Fruit fly (Drosophila melanogaster) whole organism, prepupa: ENCODE results near the gene Kul.

Experiments used
- Blimp-1 ChIP-seq: fragments of 200-800 bp; sonication (Bioruptor generic); optimal IDR thresholded peaks from 3 replicates; lab custom pipeline; 2017; ENCODE audit warnings: missing biosample characterization, missing genetic modification characterization, mild to moderate bottlenecking, moderate library complexity, missing genetic modification reagents
- CG10631 ChIP-seq: fragments of 200-800 bp; sonication (Bioruptor generic); optimal IDR thresholded peaks from 2 replicates; lab custom pipeline; 2016; ENCODE audit warnings: missing biosample characterization, missing genetic modification characterization
- CG10669 ChIP-seq: fragments of 200-800 bp; sonication (Bioruptor generic); optimal IDR thresholded peaks from 3 replicates; lab custom pipeline; 2018; ENCODE audit warnings: missing biosample characterization, mild to moderate bottlenecking, missing genetic modification characterization, moderate library complexity
- CG11294 ChIP-seq: fragments of 200-800 bp; sonication (Bioruptor generic); IDR thresholded peaks from 2 replicates; pipeline ENCODE4 v1.3.6; 2022; ENCODE audit warnings: missing biosample characterization, missing genetic modification characterization
- CG11762 ChIP-seq: fragments of 200-800 bp; sonication (Bioruptor generic); optimal IDR thresholded peaks from 3 replicates; lab custom pipeline; 2016; ENCODE audit warnings: missing biosample characterization, missing genetic modification characterization; ENCODE audit not compliant: insufficient read depth
- CG15336 ChIP-seq: fragments of 200-800 bp; sonication (Bioruptor generic); IDR thresholded peaks from 2 replicates; pipeline ENCODE4 v1.3.6; 2022; ENCODE audit warnings: missing biosample characterization, missing genetic modification characterization
- CG16779 ChIP-seq: fragments of 200-800 bp; sonication (Bioruptor generic); optimal IDR thresholded peaks from 3 replicates; lab custom pipeline; 2017; ENCODE audit warnings: missing biosample characterization, mild to moderate bottlenecking, missing genetic modification characterization
- CG31627 ChIP-seq: fragments of 200-800 bp; sonication (Bioruptor generic); optimal IDR thresholded peaks from 3 replicates; lab custom pipeline; 2016; ENCODE audit warnings: missing biosample characterization, missing genetic modification characterization
- CG32006 ChIP-seq: fragments of 200-800 bp; sonication (Bioruptor generic); optimal IDR thresholded peaks from 3 replicates; lab custom pipeline; 2017; ENCODE audit warnings: missing biosample characterization, mild to moderate bottlenecking, missing genetic modification characterization
- CG3919 ChIP-seq: fragments of 200-800 bp; sonication (Bioruptor generic); optimal IDR thresholded peaks from 3 replicates; lab custom pipeline; 2016; ENCODE audit warnings: missing biosample characterization, missing genetic modification characterization
- CG4318 ChIP-seq: fragments of 200-800 bp; sonication (Bioruptor generic); optimal IDR thresholded peaks from 3 replicates; lab custom pipeline; 2017; ENCODE audit warnings: missing biosample characterization, mild to moderate bottlenecking, missing genetic modification characterization
- CG6854 ChIP-seq: fragments of 200-800 bp; sonication (Bioruptor generic); optimal IDR thresholded peaks from 2 replicates; lab custom pipeline; 2017; ENCODE audit warnings: missing biosample characterization, mild to moderate bottlenecking, missing genetic modification characterization
- CG8119 ChIP-seq: fragments of 200-800 bp; sonication (Bioruptor generic); IDR thresholded peaks from 3 replicates; pipeline ENCODE4 v1.3.6; 2022; ENCODE audit warnings: missing biosample characterization, missing genetic modification characterization
- CG8319 ChIP-seq: fragments of 200-800 bp; sonication (Bioruptor generic); optimal IDR thresholded peaks from 3 replicates; lab custom pipeline; 2016; ENCODE audit warnings: missing biosample characterization, missing genetic modification characterization
- CG8632 ChIP-seq: fragments of 200-800 bp; sonication (Bioruptor generic); optimal IDR thresholded peaks from 3 replicates; lab custom pipeline; 2016; ENCODE audit warnings: missing biosample characterization, missing genetic modification characterization
- Eip75B ChIP-seq: fragments of 200-800 bp; sonication (Bioruptor generic); optimal IDR thresholded peaks from 3 replicates; lab custom pipeline; 2016; ENCODE audit warnings: missing biosample characterization, missing genetic modification characterization
- Eip78C ChIP-seq: fragments of 200-800 bp; sonication (Bioruptor generic); peaks from one replicate; lab custom pipeline; 2016; ENCODE audit warnings: missing biosample characterization, missing genetic modification characterization
- Eip93F ChIP-seq: fragments of 200-800 bp; sonication (Bioruptor generic); optimal IDR thresholded peaks from 2 replicates; lab custom pipeline; 2016; ENCODE audit warnings: missing biosample characterization, mild to moderate bottlenecking, missing genetic modification characterization
- Ets21C ChIP-seq: fragments of 200-800 bp; sonication (Bioruptor generic); optimal IDR thresholded peaks from 3 replicates; lab custom pipeline; 2016; ENCODE audit warnings: missing biosample characterization, missing genetic modification characterization
- Ets96B ChIP-seq: fragments of 200-800 bp; optimal IDR thresholded peaks from 2 replicates; lab custom pipeline; 2019; ENCODE audit warnings: missing biosample characterization, mild to moderate bottlenecking, missing genetic modification characterization, moderate library complexity
- Lpt ChIP-seq: fragments of 200-800 bp; sonication (Bioruptor generic); optimal IDR thresholded peaks from 3 replicates; lab custom pipeline; 2016; ENCODE audit warnings: missing biosample characterization, missing genetic modification characterization
- Met ChIP-seq: fragments of 200-800 bp; sonication (Bioruptor generic); optimal IDR thresholded peaks from 3 replicates; lab custom pipeline; 2016; ENCODE audit warnings: missing biosample characterization, missing genetic modification characterization
- OdsH ChIP-seq: fragments of 200-800 bp; sonication (Bioruptor generic); optimal IDR thresholded peaks from 3 replicates; lab custom pipeline; 2016; ENCODE audit warnings: missing biosample characterization, missing genetic modification characterization
- Sox14 ChIP-seq: fragments of 200-800 bp; sonication (Bioruptor generic); optimal IDR thresholded peaks from 3 replicates; lab custom pipeline; 2016; ENCODE audit warnings: missing biosample characterization, missing genetic modification characterization
- Sox15 ChIP-seq: fragments of 200-800 bp; sonication (Bioruptor generic); optimal IDR thresholded peaks from 3 replicates; lab custom pipeline; 2016; ENCODE audit warnings: missing biosample characterization, missing genetic modification characterization
- achi ChIP-seq: fragments of 200-800 bp; sonication (Bioruptor generic); optimal IDR thresholded peaks from 3 replicates; lab custom pipeline; 2016; ENCODE audit warnings: missing biosample characterization, missing genetic modification characterization
- cyc ChIP-seq: fragments of 200-800 bp; sonication (Bioruptor generic); optimal IDR thresholded peaks from 3 replicates; lab custom pipeline; 2016; ENCODE audit warnings: missing biosample characterization, missing genetic modification characterization
- dac ChIP-seq: fragments of 200-800 bp; sonication (Bioruptor generic); optimal IDR thresholded peaks from 2 replicates; lab custom pipeline; 2017; ENCODE audit warnings: missing biosample characterization, mild to moderate bottlenecking, missing genetic modification characterization
- eg ChIP-seq: fragments of 200-800 bp; sonication (Bioruptor generic); IDR thresholded peaks from 3 replicates; pipeline ENCODE4 v1.3.6; 2022; ENCODE audit warnings: missing biosample characterization, missing genetic modification characterization
- esn ChIP-seq: fragments of 200-800 bp; sonication (Bioruptor generic); optimal IDR thresholded peaks from 2 replicates; lab custom pipeline; 2016; ENCODE audit warnings: missing biosample characterization, mild to moderate bottlenecking, missing genetic modification characterization, moderate library complexity
- fkh ChIP-seq: fragments of 200-800 bp; sonication (Bioruptor generic); optimal IDR thresholded peaks from 3 replicates; lab custom pipeline; 2017; ENCODE audit warnings: missing biosample characterization, mild to moderate bottlenecking, missing genetic modification characterization, moderate library complexity
- lz ChIP-seq: fragments of 200-800 bp; sonication (Bioruptor generic); optimal IDR thresholded peaks from 3 replicates; lab custom pipeline; 2016; ENCODE audit warnings: missing biosample characterization, missing genetic modification characterization
- salr ChIP-seq, 2 experiments: fragments of 200-800 bp; sonication (Bioruptor generic); optimal IDR thresholded peaks; 3 replicates each; lab custom pipeline; 2016 to 2018; ENCODE audit warnings: missing biosample characterization in 2 of 2, missing genetic modification characterization in 2 of 2, mild to moderate bottlenecking in 1 of 2
- spab ChIP-seq: fragments of 200-800 bp; sonication (Bioruptor generic); optimal IDR thresholded peaks from 2 replicates; lab custom pipeline; 2017; ENCODE audit warnings: missing biosample characterization, mild to moderate bottlenecking, missing genetic modification characterization, missing genetic modification reagents
- ss ChIP-seq, 2 experiments: fragments of 200-800 bp; sonication (Bioruptor generic); optimal IDR thresholded peaks; 2 replicates in 1 of 2; 3 replicates in 1 of 2; lab custom pipeline; 2017 to 2018; ENCODE audit warnings: mild to moderate bottlenecking in 2 of 2, missing biosample characterization in 2 of 2, missing genetic modification characterization in 2 of 2, moderate library complexity in 1 of 2
- svp ChIP-seq: fragments of 200-800 bp; sonication (Bioruptor generic); peaks from one replicate; lab custom pipeline; 2016; ENCODE audit warnings: missing biosample characterization, missing genetic modification characterization
- topi ChIP-seq: fragments of 200-800 bp; sonication (Bioruptor generic); optimal IDR thresholded peaks from 3 replicates; lab custom pipeline; 2016; ENCODE audit warnings: missing biosample characterization, missing genetic modification characterization
- vri ChIP-seq: fragments of 200-800 bp; sonication (Bioruptor generic); optimal IDR thresholded peaks from 3 replicates; lab custom pipeline; 2016; ENCODE audit warnings: missing biosample characterization, mild to moderate bottlenecking, missing genetic modification characterization

Kul gene

dm6 chr3R:29774360-29775193 lies 48.9 kb downstream of the Kul start (continued):
- peak; percentile 67; the same call in 1 of the 2 replicates for TF ChIP-seq CG15336 (GFP tag; lab: Robert Waterston, UW)
- TF ChIP-seq svp (GFP tag; lab: Kevin White, UChicago): peak; percentile 54
- TF ChIP-seq CG6854 (GFP tag; lab: Kevin White, UChicago): peak; percentile 61
- TF ChIP-seq dac (GFP tag; lab: Kevin White, UChicago): no peak
- no peak for TF ChIP-seq Sox15 (GFP tag; lab: Kevin White, UChicago)
- TF ChIP-seq vri: peak; percentile 58
- TF ChIP-seq CG11294 (GFP tag; lab: Robert Waterston, UW): no peak
- TF ChIP-seq CG16779 (tag; lab: Kevin White, UChicago): peak; percentile 37
- peak; percentile 92 for TF ChIP-seq fkh (GFP tag; lab: Kevin White, UChicago)
- no peak for TF ChIP-seq CG10631 (GFP tag; lab: Kevin White, UChicago)
- peak; percentile 66 for TF ChIP-seq achi (GFP tag; lab: Kevin White, UChicago)
- no peak for TF ChIP-seq OdsH (GFP tag; lab: Kevin White, UChicago)
- no peak for TF ChIP-seq ss (GFP tag; optimal IDR thresholded peaks at IDR 0.05; lab: Kevin White, UChicago)
- no peak for TF ChIP-seq Sox14 (GFP tag; lab: Kevin White, UChicago)
- no peak for TF ChIP-seq CG8632
- TF ChIP-seq Eip75B: no peak
- no peak for TF ChIP-seq CG11762 (GFP tag; lab: Kevin White, UChicago)
- TF ChIP-seq Blimp-1: no peak
- TF ChIP-seq salr (GFP tag; optimal IDR thresholded peaks at IDR 0.05; lab: Kevin White, UChicago): no peak
- no peak for TF ChIP-seq lz (GFP tag; lab: Kevin White, UChicago)
- TF ChIP-seq CG31627 (GFP tag; lab: Kevin White, UChicago): no peak
- no peak for TF ChIP-seq spab (GFP tag; lab: Kevin White, UChicago)
- no peak for TF ChIP-seq CG8319 (GFP tag; lab: Kevin White, UChicago)
- no peak for TF ChIP-seq Ets96B (tag; lab: Kevin White, UChicago)
- TF ChIP-seq Met (GFP tag; lab: Kevin White, UChicago): no peak
- no peak for TF ChIP-seq CG10669

- TF ChIP-seq salr (GFP tag; optimal IDR thresholded peaks at IDR 0.05; lab: Kevin White, UChicago) (no peak), Ets96B (tag; lab: Kevin White, UChicago) (no peak), CG8119 (GFP tag; lab: Robert Waterston, UW) (no peak), CG32006 (no peak), Eip75B (peak; percentile 8), CG16779 (tag; lab: Kevin White, UChicago) (no peak), Ets21C (GFP tag; lab: Kevin White, UChicago) (no peak), CG3919 (GFP tag; lab: Kevin White, UChicago) (peak; percentile 31), Met (GFP tag; lab: Kevin White, UChicago) (peak; percentile 6), CG4318 (GFP tag; lab: Kevin White, UChicago) (no peak), Eip78C (GFP tag; lab: Kevin White, UChicago) (peak; percentile 83), spab (GFP tag; lab: Kevin White, UChicago) (peak; percentile 5), esn (peak; percentile 29), eg (no peak), Lpt (no peak), svp (GFP tag; lab: Kevin White, UChicago) (peak; percentile 87), CG6854 (GFP tag; lab: Kevin White, UChicago) (peak; percentile 26), Eip93F (GFP tag; lab: Kevin White, UChicago) (peak; percentile 70), cyc (GFP tag; lab: Kevin White, UChicago) (peak; percentile 25), lz (GFP tag; lab: Kevin White, UChicago) (peak; percentile 10), topi (GFP tag; lab: Kevin White, UChicago) (peak; percentile 42)
These were observed 50.4 kb downstream of the Kul start for dm6 chr3R:29775755-29776686.
